Fruit fly (Drosophila melanogaster) whole organism, embryonic: ENCODE data around the gene CG7333.

Experiments
- CG10431 ChIP-seq: fragments of 200-800 bp; sonication (Bioruptor generic); optimal IDR thresholded peaks from 3 replicates; lab custom pipeline; 2018; ENCODE audit warnings: missing biosample characterization, mild to moderate bottlenecking, missing genetic modification characterization
- CG10565 ChIP-seq: fragments of 200-800 bp; sonication (Bioruptor generic); optimal IDR thresholded peaks from 3 replicates; lab custom pipeline; 2016; ENCODE audit warnings: missing biosample characterization, mild to moderate bottlenecking, missing genetic modification characterization
- CG13424 ChIP-seq: fragments of 200-800 bp; sonication (Bioruptor generic); optimal IDR thresholded peaks from 2 replicates; lab custom pipeline; 2019; ENCODE audit warnings: missing biosample characterization, mild to moderate bottlenecking, missing genetic modification characterization, moderate library complexity
- CG1647 ChIP-seq: fragments of 200-800 bp; sonication (Bioruptor generic); optimal IDR thresholded peaks from 3 replicates; lab custom pipeline; 2016; ENCODE audit warnings: missing biosample characterization, missing genetic modification characterization
- CG16779 ChIP-seq: fragments of 200-800 bp; sonication (Bioruptor generic); IDR thresholded peaks from 2 replicates; pipeline ENCODE4 v1.3.6; 2022; ENCODE audit warnings: missing biosample characterization, missing genetic modification characterization
- CG2678 ChIP-seq: fragments of 200-800 bp; sonication (Bioruptor generic); optimal IDR thresholded peaks from 3 replicates; lab custom pipeline; 2019; ENCODE audit warnings: missing biosample characterization, mild to moderate bottlenecking, missing genetic modification characterization, moderate library complexity
- CG31365 ChIP-seq: fragments of 200-800 bp; sonication (Bioruptor generic); optimal IDR thresholded peaks from 2 replicates; lab custom pipeline; 2018; ENCODE audit warnings: missing biosample characterization, mild to moderate bottlenecking, missing genetic modification characterization
- CG34422 ChIP-seq: fragments of 200-800 bp; sonication (Bioruptor generic); IDR thresholded peaks from 3 replicates; pipeline ENCODE4 v1.3.6; 2022; ENCODE audit warnings: missing biosample characterization, missing genetic modification characterization
- CG4404 ChIP-seq: fragments of 200-800 bp; sonication (Bioruptor generic); IDR thresholded peaks from 2 replicates; pipeline ENCODE4 v1.3.6; 2022; ENCODE audit warnings: missing biosample characterization, missing genetic modification characterization
- CG5180 ChIP-seq: fragments of 200-800 bp; sonication (Bioruptor generic); optimal IDR thresholded peaks from 3 replicates; lab custom pipeline; 2017; ENCODE audit warnings: missing biosample characterization, missing genetic modification characterization, mild to moderate bottlenecking, moderate library complexity, missing genetic modification reagents
- CG5245 ChIP-seq: fragments of 200-800 bp; sonication (Bioruptor generic); optimal IDR thresholded peaks from 3 replicates; lab custom pipeline; 2016; ENCODE audit warnings: missing biosample characterization, missing genetic modification characterization
- CG6272 ChIP-seq: fragments of 200-800 bp; sonication (Bioruptor generic); IDR thresholded peaks from 2 replicates; pipeline ENCODE4 v1.3.6; 2022; ENCODE audit warnings: missing biosample characterization, missing genetic modification characterization
- CG6813 ChIP-seq: fragments of 200-800 bp; sonication (Bioruptor generic); optimal IDR thresholded peaks from 2 replicates; lab custom pipeline; 2017; ENCODE audit warnings: missing biosample characterization, missing genetic modification characterization, mild to moderate bottlenecking, moderate library complexity, missing genetic modification reagents
- CG7745 ChIP-seq: fragments of 200-800 bp; sonication (Bioruptor generic); optimal IDR thresholded peaks from 2 replicates; lab custom pipeline; 2018; ENCODE audit warnings: missing biosample characterization, mild to moderate bottlenecking, missing genetic modification characterization, moderate library complexity
- CG9797 ChIP-seq: fragments of 200-800 bp; sonication (Bioruptor generic); optimal IDR thresholded peaks from 3 replicates; lab custom pipeline; 2018; ENCODE audit warnings: missing biosample characterization, mild to moderate bottlenecking, missing genetic modification characterization
- CoRest ChIP-seq: fragments of 200-800 bp; sonication (Bioruptor generic); optimal IDR thresholded peaks from 3 replicates; lab custom pipeline; 2018; ENCODE audit warnings: missing biosample characterization, mild to moderate bottlenecking, missing genetic modification characterization, moderate library complexity
- Dbx ChIP-seq: fragments of 200-800 bp; sonication (Bioruptor generic); IDR thresholded peaks from 3 replicates; pipeline ENCODE4 v1.3.6; 2022; ENCODE audit warnings: missing biosample characterization, missing genetic modification characterization
- Doc3 ChIP-seq: fragments of 200-800 bp; sonication (Bioruptor generic); IDR thresholded peaks from 3 replicates; pipeline ENCODE4 v1.3.6; 2022; ENCODE audit warnings: missing biosample characterization, missing genetic modification characterization; ENCODE audit not compliant: partially characterized antibody
- Max ChIP-seq: fragments of 200-800 bp; sonication (Bioruptor generic); optimal IDR thresholded peaks from 2 replicates; lab custom pipeline; 2016; ENCODE audit warnings: missing biosample characterization, mild to moderate bottlenecking, missing genetic modification characterization
- Mrtf ChIP-seq: fragments of 200-800 bp; sonication (Bioruptor generic); IDR thresholded peaks from 3 replicates; pipeline ENCODE4 v1.3.6; 2022; ENCODE audit warnings: missing biosample characterization, missing genetic modification characterization
- NC2α ChIP-seq: fragments of 200-800 bp; sonication (Bioruptor generic); optimal IDR thresholded peaks from 2 replicates; lab custom pipeline; 2016; ENCODE audit warnings: missing biosample characterization, missing genetic modification characterization
- Ravus ChIP-seq: fragments of 200-800 bp; sonication (Bioruptor generic); IDR thresholded peaks from 2 replicates; pipeline ENCODE4 v1.3.6; 2022; ENCODE audit warnings: missing biosample characterization, missing genetic modification characterization
- Rfx ChIP-seq: fragments of 200-800 bp; sonication (Bioruptor generic); IDR thresholded peaks from 2 replicates; pipeline ENCODE4 v1.3.6; 2022; ENCODE audit warnings: missing biosample characterization, missing genetic modification characterization
- Spps ChIP-seq: fragments of 200-800 bp; sonication (Bioruptor generic); optimal IDR thresholded peaks from 2 replicates; lab custom pipeline; 2018; ENCODE audit warnings: missing biosample characterization, mild to moderate bottlenecking, missing genetic modification characterization
- Vsx1 ChIP-seq: fragments of 200-800 bp; sonication (Bioruptor generic); optimal IDR thresholded peaks from 2 replicates; lab custom pipeline; 2017; ENCODE audit warnings: missing biosample characterization, mild to moderate bottlenecking, missing genetic modification characterization, missing genetic modification reagents
- al ChIP-seq: fragments of 200-800 bp; sonication (Bioruptor generic); IDR thresholded peaks from 2 replicates; pipeline ENCODE4 v1.3.6; 2022; ENCODE audit warnings: missing biosample characterization, missing genetic modification characterization
- ap ChIP-seq: fragments of 200-800 bp; sonication (Bioruptor generic); IDR thresholded peaks from 2 replicates; pipeline ENCODE4 v1.3.6; 2022; ENCODE audit warnings: missing biosample characterization, missing genetic modification characterization
- bbx ChIP-seq: fragments of 200-800 bp; sonication (Bioruptor generic); IDR thresholded peaks from 2 replicates; pipeline ENCODE4 v1.3.6; 2022; ENCODE audit warnings: missing biosample characterization, missing genetic modification characterization; ENCODE audit not compliant: partially characterized antibody
- chinmo ChIP-seq: fragments of 200-800 bp; sonication (Bioruptor generic); IDR thresholded peaks from 4 replicates; pipeline ENCODE4 v1.3.6; 2022; ENCODE audit warnings: missing biosample characterization, missing genetic modification characterization; ENCODE audit not compliant: partially characterized antibody
- croc ChIP-seq: fragments of 200-800 bp; sonication (Bioruptor generic); conservative IDR thresholded peaks from 3 replicates; pipeline ENCODE4 v1.3.6; 2022; ENCODE audit warnings: missing biosample characterization, missing genetic modification characterization
- ems ChIP-seq: fragments of 200-800 bp; sonication (Bioruptor generic); optimal IDR thresholded peaks from 3 replicates; lab custom pipeline; 2016; ENCODE audit warnings: missing biosample characterization, missing genetic modification characterization
- eve ChIP-seq, 2 experiments: fragments of >200 bp; optimal IDR thresholded peaks; 2 replicates each; lab custom pipeline; 2017; ENCODE audit warnings: missing biosample characterization in 2 of 2, missing genetic modification characterization in 2 of 2
- fru ChIP-seq: fragments of >200 bp; optimal IDR thresholded peaks from 2 replicates; lab custom pipeline; 2017
- lilli ChIP-seq: fragments of 200-800 bp; sonication (Bioruptor generic); optimal IDR thresholded peaks from 3 replicates; lab custom pipeline; 2016; ENCODE audit warnings: missing biosample characterization, missing genetic modification characterization
- lmd ChIP-seq: fragments of 200-800 bp; sonication (Bioruptor generic); IDR thresholded peaks from 2 replicates; pipeline ENCODE4 v1.3.6; 2022; ENCODE audit warnings: missing biosample characterization, missing genetic modification characterization
- nmo ChIP-seq: fragments of 200-800 bp; sonication (Bioruptor generic); optimal IDR thresholded peaks from 2 replicates; lab custom pipeline; 2018; ENCODE audit warnings: missing biosample characterization, mild to moderate bottlenecking, missing genetic modification characterization, moderate library complexity
- pan ChIP-seq, 4 experiments: fragments of >200 bp in 3 of 4; fragments of 200-800 bp in 1 of 4; sonication (Bioruptor generic) in 1 of 4; optimal IDR thresholded peaks in 3 of 4; IDR thresholded peaks in 1 of 4; 2 replicates each; pipeline versions ENCODE4 v1.3.6 to Lab custom; 2017 to 2022; ENCODE audit warnings: missing biosample characterization in 2 of 4, missing genetic modification characterization in 2 of 4, mixed read lengths in 1 of 4
- ranshi ChIP-seq: fragments of 200-800 bp; sonication (Bioruptor generic); IDR thresholded peaks from 2 replicates; pipeline ENCODE4 v1.3.6; 2022; ENCODE audit warnings: missing biosample characterization, missing genetic modification characterization
- scrt ChIP-seq: fragments of 200-800 bp; sonication (Bioruptor generic); optimal IDR thresholded peaks from 2 replicates; lab custom pipeline; 2018; ENCODE audit warnings: missing biosample characterization, mild to moderate bottlenecking, missing genetic modification characterization, moderate library complexity
- sqz ChIP-seq: fragments of 200-800 bp; sonication (Bioruptor generic); optimal IDR thresholded peaks from 3 replicates; lab custom pipeline; 2018; ENCODE audit warnings: missing biosample characterization, mild to moderate bottlenecking, missing genetic modification characterization
- sr ChIP-seq: fragments of 200-800 bp; sonication (Bioruptor generic); IDR thresholded peaks from 3 replicates; pipeline ENCODE4 v1.3.6; 2022; ENCODE audit warnings: missing biosample characterization, missing genetic modification characterization
- ttk ChIP-seq: fragments of 200-800 bp; sonication (Bioruptor generic); IDR thresholded peaks from 2 replicates; pipeline ENCODE4 v2.1.2; 2022; ENCODE audit warnings: missing biosample characterization, missing genetic modification characterization
- tup ChIP-seq: fragments of 200-800 bp; sonication (Bioruptor generic); optimal IDR thresholded peaks from 2 replicates; lab custom pipeline; 2016; ENCODE audit warnings: missing biosample characterization, mild to moderate bottlenecking, missing genetic modification characterization, moderate library complexity
- unc-4 ChIP-seq: fragments of 200-800 bp; sonication (Bioruptor generic); IDR thresholded peaks from 2 replicates; pipeline ENCODE4 v1.3.6; 2022; ENCODE audit warnings: missing biosample characterization, missing genetic modification characterization; ENCODE audit not compliant: partially characterized antibody
- vfl ChIP-seq: fragments of 200-800 bp; sonication (Bioruptor generic); optimal IDR thresholded peaks from 2 replicates; lab custom pipeline; 2016; ENCODE audit warnings: missing biosample characterization, missing genetic modification characterization
- wdn ChIP-seq: fragments of 200-800 bp; sonication (Bioruptor generic); IDR thresholded peaks from 2 replicates; pipeline ENCODE4 v1.3.6; 2022; ENCODE audit warnings: missing biosample characterization, missing genetic modification characterization
- zfh2 ChIP-seq: fragments of 200-800 bp; sonication (Bioruptor generic); optimal IDR thresholded peaks from 2 replicates; lab custom pipeline; 2016; ENCODE audit warnings: missing biosample characterization, missing genetic modification characterization

Gene CG7333

DNA sequence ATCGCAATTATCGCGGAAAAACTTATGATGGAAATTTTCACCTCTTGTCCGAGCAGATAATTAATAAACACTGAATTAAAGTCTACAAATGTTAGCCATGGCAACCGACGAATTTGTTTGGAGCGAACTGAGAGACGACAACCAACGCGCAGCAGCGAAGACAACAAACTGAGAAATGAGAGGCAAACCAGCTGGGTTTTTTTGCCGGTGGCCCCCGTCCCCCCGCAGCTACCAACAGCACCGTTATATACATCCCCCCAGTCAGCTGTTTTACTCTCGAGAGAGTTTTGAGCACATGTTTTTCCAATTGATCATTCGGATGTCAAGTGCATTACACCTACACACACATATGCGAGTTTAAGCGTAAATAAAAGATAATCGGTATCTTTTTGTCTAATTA is 40.6 kb downstream of the CG7333 start (continued):
- TF ChIP-seq eve (GFP tag; optimal IDR thresholded peaks at IDR 0.05; lab: Kevin White, UChicago) (no peak), Dbx (GFP tag; lab: Robert Waterston, UW) (0 out of 3 replicates have a peak, but pooled peaks have one; percentile 33), CG7745 (tag; lab: Kevin White, UChicago) (no peak), CG2678 (tag; lab: Kevin White, UChicago) (no peak), CG6813 (GFP tag; lab: Kevin White, UChicago) (peak; percentile 4), sr (GFP tag; lab: Robert Waterston, UW) (peak; percentile 9; the same call in 1 of the 3 replicates), CG5180 (GFP tag; lab: Kevin White, UChicago) (peak; percentile 42), unc-4 (GFP tag; lab: Robert Waterston, UW) (peak; percentile 33; the same call in 1 of the 2 replicates), croc (no peak), NC2α (no peak), Rfx (GFP tag; lab: Robert Waterston, UW) (peak; percentile 42; the same call in 1 of the 2 replicates), wdn (GFP tag; lab: Robert Waterston, UW) (0 out of 2 replicates have a peak, but pooled peaks have one; percentile 10), CG16779 (GFP tag; lab: Robert Waterston, UW) (no peak), CG5245 (GFP tag; lab: Kevin White, UChicago) (no peak), vfl (GFP tag; lab: Kevin White, UChicago) (no peak), scrt (GFP tag; lab: Kevin White, UChicago) (peak; percentile 8), nmo (GFP tag; lab: Kevin White, UChicago) (no peak), bbx (GFP tag; lab: Robert Waterston, UW) (peak; percentile 55; the same call in 1 of the 2 replicates), fru (no peak), lmd (GFP tag; lab: Robert Waterston, UW) (no peak), pan (optimal IDR thresholded peaks at IDR 0.05; lab: Kevin White, UChicago) (no peak), pan (GFP tag; optimal IDR thresholded peaks at IDR 0.05 in 1 of 2, IDR thresholded peaks at IDR 0.05 in 1 of 2) (no peak), CG4404 (GFP tag; lab: Robert Waterston, UW) (no peak), zfh2 (no peak), al (GFP tag; lab: Robert Waterston, UW) (no peak), Spps (tag; lab: Kevin White, UChicago) (no peak), lilli (GFP tag; lab: Kevin White, UChicago) (no peak), ap (GFP tag; lab: Robert Waterston, UW) (no peak), CG6272 (GFP tag; lab: Robert Waterston, UW) (no peak), tup (GFP tag; lab: Kevin White, UChicago) (no peak), sqz (GFP tag; lab: Kevin White, UChicago) (peak; percentile 68), ems (no peak), CoRest (tag; lab: Kevin White, UChicago) (no peak), CG1647 (GFP tag; lab: Kevin White, UChicago) (no peak), CG13424 (no peak), Ravus (GFP tag; lab: Robert Waterston, UW) (no peak), Vsx1 (GFP tag; lab: Kevin White, UChicago) (no peak), CG10565 (GFP tag; lab: Kevin White, UChicago) (no peak), CG34422 (GFP tag; lab: Robert Waterston, UW) (peak; percentile 69; the same call in 1 of the 3 replicates), CG31365 (tag; lab: Kevin White, UChicago) (peak; percentile 5), ttk (GFP tag; lab: Robert Waterston, UW) (peak; percentile 50; the same call in 1 of the 2 replicates), Mrtf (GFP tag; lab: Robert Waterston, UW) (no peak), ranshi (GFP tag; lab: Robert Waterston, UW) (no peak), CG10431 (GFP tag; lab: Kevin White, UChicago) (no peak), Max (GFP tag; lab: Kevin White, UChicago) (peak; percentile 4), Doc3 (GFP tag; lab: Robert Waterston, UW) (0 out of 3 replicates have a peak, but pooled peaks have one; percentile 40), chinmo (GFP tag; lab: Robert Waterston, UW) (peak; percentile 94; the same call in 3 of the 4 replicates), CG9797 (GFP tag; lab: Kevin White, UChicago) (no peak)
